Worm (Caenorhabditis elegans) whole organism, mixed stage, embryonic: ENCODE data around the gene T28F3.8.
A peak's percentile ranks its signal among the peaks of the same experiment; 100 is the strongest.

Source experiments
- M03D4.4 ChIP-seq: sonication (generic microtip); optimal IDR thresholded peaks from 2 replicates; lab custom pipeline; 2017; ENCODE audit warnings: mild to moderate bottlenecking, missing genetic modification characterization, missing compliant biosample characterization
- bed-3 ChIP-seq: fragments of 200-800 bp; sonication (Bioruptor generic); optimal IDR thresholded peaks from 3 replicates; lab custom pipeline; 2018; ENCODE audit warnings: mild to moderate bottlenecking, missing genetic modification characterization, moderate library complexity, missing compliant biosample characterization
- blmp-1 ChIP-seq: fragments of 150-350 bp; optimal IDR thresholded peaks from 2 replicates; lab custom pipeline; 2014; ENCODE audit warnings: missing biosample characterization, missing genetic modification characterization
- ceh-39 ChIP-seq: fragments of 150-350 bp; optimal IDR thresholded peaks from 2 replicates; lab custom pipeline; 2014; ENCODE audit warnings: missing biosample characterization, missing genetic modification characterization
- ceh-43 ChIP-seq: fragments of 200-800 bp; sonication (Bioruptor generic); optimal IDR thresholded peaks from 2 replicates; lab custom pipeline; 2018; ENCODE audit warnings: mild to moderate bottlenecking, missing genetic modification characterization, moderate library complexity, missing compliant biosample characterization
- ceh-83 ChIP-seq: fragments of 200-800 bp; sonication (Bioruptor generic); optimal IDR thresholded peaks from 2 replicates; lab custom pipeline; 2018; ENCODE audit warnings: mild to moderate bottlenecking, missing genetic modification characterization, missing compliant biosample characterization
- ces-1 ChIP-seq: fragments of 150-350 bp; optimal IDR thresholded peaks from 2 replicates; lab custom pipeline; 2014; ENCODE audit warnings: missing biosample characterization, missing genetic modification reagents, missing genetic modification characterization
- cnd-1 ChIP-seq: fragments of 200-800 bp; sonication (Bioruptor generic); optimal IDR thresholded peaks from 2 replicates; lab custom pipeline; 2018; ENCODE audit warnings: mild to moderate bottlenecking, missing genetic modification characterization, missing compliant biosample characterization
- drap-1 ChIP-seq: fragments of 200-800 bp; sonication (Bioruptor generic); optimal IDR thresholded peaks from 3 replicates; lab custom pipeline; 2018; ENCODE audit warnings: mild to moderate bottlenecking, missing genetic modification characterization, missing compliant biosample characterization
- elt-1 ChIP-seq: sonication (generic microtip); optimal IDR thresholded peaks from 2 replicates; lab custom pipeline; 2017; ENCODE audit warnings: missing genetic modification characterization, mild to moderate bottlenecking, missing compliant biosample characterization, antibody characterized with exemption, moderate library complexity, borderline replicate concordance; ENCODE audit not compliant: insufficient read depth
- elt-3 ChIP-seq: fragments of 150-350 bp; optimal IDR thresholded peaks from 2 replicates; lab custom pipeline; 2014; ENCODE audit warnings: missing biosample characterization, missing genetic modification characterization
- flh-1 ChIP-seq: fragments of 200-800 bp; sonication (Bioruptor generic); optimal IDR thresholded peaks from 2 replicates; lab custom pipeline; 2018; ENCODE audit warnings: mild to moderate bottlenecking, missing genetic modification characterization, moderate library complexity, missing compliant biosample characterization
- ham-2 ChIP-seq: fragments of 200-800 bp; sonication (Bioruptor generic); optimal IDR thresholded peaks from 2 replicates; lab custom pipeline; 2018; ENCODE audit warnings: mild to moderate bottlenecking, missing genetic modification characterization, missing compliant biosample characterization
- hlh-1 ChIP-seq: fragments of 150-350 bp; optimal IDR thresholded peaks from 2 replicates; lab custom pipeline; 2014; ENCODE audit warnings: missing biosample characterization, missing genetic modification reagents, missing genetic modification characterization
- lin-13 ChIP-seq: fragments of 150-350 bp; optimal IDR thresholded peaks from 2 replicates; lab custom pipeline; 2014; ENCODE audit warnings: missing biosample characterization, missing genetic modification characterization
- lin-32 ChIP-seq: fragments of 200-800 bp; sonication (Bioruptor generic); optimal IDR thresholded peaks from 2 replicates; lab custom pipeline; 2018; ENCODE audit warnings: mild to moderate bottlenecking, missing genetic modification characterization, missing compliant biosample characterization
- lsy-2 ChIP-seq: fragments of 150-350 bp; optimal IDR thresholded peaks from 2 replicates; lab custom pipeline; 2014; ENCODE audit warnings: missing biosample characterization, missing genetic modification characterization
- mab-5 ChIP-seq: fragments of 150-350 bp; optimal IDR thresholded peaks from 2 replicates; lab custom pipeline; 2014; ENCODE audit warnings: missing biosample characterization, missing genetic modification characterization
- mep-1 ChIP-seq: fragments of 150-350 bp; optimal IDR thresholded peaks from 2 replicates; lab custom pipeline; 2017; ENCODE audit warnings: missing biosample characterization, missing genetic modification reagents, missing genetic modification characterization, inconsistent platforms
- mls-2 ChIP-seq: sonication (generic microtip); optimal IDR thresholded peaks from 2 replicates; lab custom pipeline; 2016; ENCODE audit warnings: mild to moderate bottlenecking, missing genetic modification characterization, moderate library complexity, missing compliant biosample characterization
- nhr-12 ChIP-seq: fragments of 150-350 bp; optimal IDR thresholded peaks from 2 replicates; lab custom pipeline; 2014; ENCODE audit warnings: missing biosample characterization, missing genetic modification characterization
- nhr-2 ChIP-seq: fragments of 150-350 bp; optimal IDR thresholded peaks from 2 replicates; lab custom pipeline; 2014; ENCODE audit warnings: missing biosample characterization, missing genetic modification characterization
- nhr-237 ChIP-seq: fragments of 150-350 bp; optimal IDR thresholded peaks from 2 replicates; lab custom pipeline; 2014; ENCODE audit warnings: missing biosample characterization, missing genetic modification characterization
- nhr-28 ChIP-seq: fragments of 150-350 bp; optimal IDR thresholded peaks from 2 replicates; lab custom pipeline; 2014; ENCODE audit warnings: missing biosample characterization, missing genetic modification characterization
- nhr-76 ChIP-seq: sonication (generic microtip); optimal IDR thresholded peaks from 2 replicates; lab custom pipeline; 2017; ENCODE audit warnings: missing biosample characterization, missing genetic modification characterization
- pha-4 ChIP-seq: fragments of 150-350 bp; optimal IDR thresholded peaks from 2 replicates; lab custom pipeline; 2018; ENCODE audit warnings: missing biosample characterization, missing genetic modification reagents, missing genetic modification characterization
- snpc-4 ChIP-seq: fragments of 150-350 bp; optimal IDR thresholded peaks from 2 replicates; lab custom pipeline; 2014; ENCODE audit warnings: missing biosample characterization, missing genetic modification characterization
- sptf-1 ChIP-seq: sonication (generic microtip); optimal IDR thresholded peaks from 2 replicates; lab custom pipeline; 2017; ENCODE audit warnings: mild to moderate bottlenecking, missing genetic modification characterization, moderate library complexity, missing compliant biosample characterization
- tbx-8 ChIP-seq: fragments of 200-800 bp; sonication (Bioruptor generic); optimal IDR thresholded peaks from 2 replicates; lab custom pipeline; 2018; ENCODE audit warnings: mild to moderate bottlenecking, missing genetic modification characterization, moderate library complexity, missing compliant biosample characterization
- unc-120 ChIP-seq: sonication (generic microtip); optimal IDR thresholded peaks from 2 replicates; lab custom pipeline; 2017; ENCODE audit warnings: missing genetic modification characterization, missing compliant biosample characterization; ENCODE audit not compliant: poor library complexity, severe bottlenecking
- unc-39 ChIP-seq: fragments of 150-350 bp; optimal IDR thresholded peaks from 2 replicates; lab custom pipeline; 2014; ENCODE audit warnings: missing biosample characterization, missing genetic modification characterization
- unc-62 ChIP-seq: fragments of 150-350 bp; optimal IDR thresholded peaks from 2 replicates; lab custom pipeline; 2014; ENCODE audit warnings: missing biosample characterization, missing genetic modification reagents, missing genetic modification characterization
- zip-8 ChIP-seq: fragments of 150-350 bp; optimal IDR thresholded peaks from 2 replicates; lab custom pipeline; 2014; ENCODE audit warnings: missing biosample characterization, missing genetic modification characterization
- ztf-11 ChIP-seq: fragments of 150-350 bp; optimal IDR thresholded peaks from 2 replicates; lab custom pipeline; 2014; ENCODE audit warnings: missing biosample characterization, missing genetic modification characterization

T28F3.8 gene

DNA sequence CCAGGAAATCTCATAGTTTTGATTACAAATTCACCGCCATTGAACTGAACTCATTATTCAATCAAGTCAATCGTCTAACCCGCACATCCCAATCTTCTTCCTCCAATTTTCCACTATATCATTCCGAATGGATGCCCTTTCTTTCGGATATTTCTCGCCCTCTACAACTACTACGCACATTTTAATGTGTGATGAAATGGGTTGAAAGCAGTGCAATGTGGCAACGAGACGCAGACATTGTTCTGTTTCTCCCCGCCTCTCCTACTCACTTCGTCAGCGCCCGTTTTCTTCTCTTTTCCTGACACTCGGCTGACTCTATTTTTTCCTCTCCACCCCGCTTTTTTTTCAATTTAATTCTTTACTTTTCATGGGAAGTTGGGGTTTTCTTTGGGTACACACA is 38.5 kb downstream of the T28F3.8 start:
- TF ChIP-seq unc-62 (GFP tag; lab: Kevin White, UChicago) (peak; percentile 78), lsy-2 (peak; percentile 14), cnd-1 (tag; lab: Kevin White, UChicago) (peak; percentile 5), unc-120 (tag; lab: Kevin White, UChicago) (peak; percentile 57), nhr-237 (tag; lab: Kevin White, UChicago) (peak; percentile 3), flh-1 (GFP tag; lab: Kevin White, UChicago) (no peak), tbx-8 (no peak), drap-1 (no peak), nhr-76 (tag; lab: Kevin White, UChicago) (no peak), ztf-11 (tag; lab: Kevin White, UChicago) (no peak), mls-2 (peak; percentile 13), hlh-1 (tag; lab: Kevin White, UChicago) (peak; percentile 51), mab-5 (tag; lab: Kevin White, UChicago) (peak; percentile 48), blmp-1 (tag; lab: Kevin White, UChicago) (peak; percentile 8), ceh-83 (GFP tag; lab: Kevin White, UChicago) (no peak), ceh-43 (no peak), nhr-28 (tag; lab: Kevin White, UChicago) (no peak), mep-1 (tag; lab: Kevin White, UChicago) (no peak), sptf-1 (no peak), M03D4.4 (tag; lab: Kevin White, UChicago) (no peak), pha-4 (tag; lab: Kevin White, UChicago) (no peak), ces-1 (peak; percentile 93), lin-32 (GFP tag; lab: Kevin White, UChicago) (no peak), ceh-39 (tag; lab: Kevin White, UChicago) (no peak), nhr-2 (no peak), elt-3 (no peak), nhr-12 (no peak), ham-2 (no peak), lin-13 (tag; lab: Kevin White, UChicago) (no peak), snpc-4 (tag; lab: Kevin White, UChicago) (no peak)

- TF ChIP-seq cnd-1 (tag; lab: Kevin White, UChicago): no peak
- no peak for TF ChIP-seq unc-120 (tag; lab: Kevin White, UChicago)
- TF ChIP-seq lsy-2: no peak
- no peak for TF ChIP-seq unc-62 (GFP tag; lab: Kevin White, UChicago)
- no peak for TF ChIP-seq ces-1
- no peak for TF ChIP-seq ceh-39 (tag; lab: Kevin White, UChicago)
- TF ChIP-seq snpc-4 (tag; lab: Kevin White, UChicago): no peak
- TF ChIP-seq tbx-8: no peak
- no peak for TF ChIP-seq bed-3 (GFP tag; lab: Kevin White, UChicago)
- TF ChIP-seq flh-1 (GFP tag; lab: Kevin White, UChicago): no peak
- TF ChIP-seq unc-39 (tag; lab: Kevin White, UChicago): no peak
Observed at ce11 chrIV:17268069-17268468, 39.1 kb downstream of the T28F3.8 start.

ce11 chrIV:17267304-17267891 is 39.7 kb downstream of the T28F3.8 start:
- peak; percentile 44 for TF ChIP-seq ces-1
- peak; percentile 2 for TF ChIP-seq nhr-2
- no peak for TF ChIP-seq elt-1 (tag; lab: Kevin White, UChicago)

ce11 chrIV:17265716-17266115 is 41.4 kb downstream of the T28F3.8 start:
- TF ChIP-seq nhr-12 (no peak), bed-3 (GFP tag; lab: Kevin White, UChicago) (no peak), ceh-83 (GFP tag; lab: Kevin White, UChicago) (no peak), lin-32 (GFP tag; lab: Kevin White, UChicago) (no peak), snpc-4 (tag; lab: Kevin White, UChicago) (no peak), hlh-1 (tag; lab: Kevin White, UChicago) (no peak), zip-8 (tag; lab: Kevin White, UChicago) (no peak), nhr-76 (tag; lab: Kevin White, UChicago) (no peak), cnd-1 (tag; lab: Kevin White, UChicago) (no peak), ceh-43 (no peak), nhr-237 (tag; lab: Kevin White, UChicago) (no peak), tbx-8 (no peak), nhr-2 (no peak), ham-2 (no peak), M03D4.4 (tag; lab: Kevin White, UChicago) (no peak)
